Fruit fly (Drosophila melanogaster) whole organism, wandering third instar larva: Measurements from ENCODE around the gene Nhe3.
A peak's percentile ranks its signal among the peaks of the same experiment; 100 is the strongest.

Source experiments
- Abd-B ChIP-seq: fragments of >200 bp; optimal IDR thresholded peaks from 2 replicates; lab custom pipeline; 2017; ENCODE audit warnings: missing biosample characterization, missing genetic modification characterization
- CG32264 ChIP-seq: fragments of 200-800 bp; sonication (Bioruptor generic); optimal IDR thresholded peaks from 2 replicates; lab custom pipeline; 2016; ENCODE audit warnings: missing biosample characterization, missing genetic modification characterization
- CG9705 ChIP-seq: fragments of 200-800 bp; sonication (Bioruptor generic); optimal IDR thresholded peaks from 2 replicates; lab custom pipeline; 2018; ENCODE audit warnings: missing biosample characterization, mild to moderate bottlenecking, missing genetic modification characterization
- CrebA ChIP-seq: fragments of 200-800 bp; sonication (Bioruptor generic); optimal IDR thresholded peaks from 2 replicates; lab custom pipeline; 2016; ENCODE audit warnings: missing biosample characterization, mild to moderate bottlenecking, missing genetic modification characterization, borderline replicate concordance
- Dfd ChIP-seq: fragments of >200 bp; optimal IDR thresholded peaks from 2 replicates; lab custom pipeline; 2017; ENCODE audit warnings: missing biosample characterization, missing genetic modification characterization
- Dif ChIP-seq: fragments of 200-275, 200-300 bp; sonication (Bioruptor generic); optimal IDR thresholded peaks from 2 replicates; lab custom pipeline; 2018; ENCODE audit warnings: missing biosample characterization, missing genetic modification characterization; ENCODE audit not compliant: partially characterized antibody
- GATAd ChIP-seq: sonication (Bioruptor generic); optimal IDR thresholded peaks from 2 replicates; lab custom pipeline; 2016; ENCODE audit warnings: missing biosample characterization, missing genetic modification characterization
- HLH106 ChIP-seq: fragments of 200-800 bp; optimal IDR thresholded peaks from 3 replicates; lab custom pipeline; 2019; ENCODE audit warnings: missing biosample characterization, mild to moderate bottlenecking, missing genetic modification characterization, moderate library complexity
- Hnf4 ChIP-seq: fragments of 200-800 bp; sonication (Bioruptor generic); optimal IDR thresholded peaks from 2 replicates; lab custom pipeline; 2016; ENCODE audit warnings: missing biosample characterization, mild to moderate bottlenecking, missing genetic modification characterization
- Hr78 ChIP-seq: fragments of >200 bp; optimal IDR thresholded peaks from 2 replicates; lab custom pipeline; 2017; ENCODE audit warnings: missing biosample characterization, missing genetic modification characterization
- Hr83 ChIP-seq: fragments of 200-300 bp; sonication (Bioruptor generic); optimal IDR thresholded peaks from 2 replicates; lab custom pipeline; 2016; ENCODE audit warnings: missing biosample characterization, mild to moderate bottlenecking, missing genetic modification characterization, moderate library complexity; ENCODE audit not compliant: poor library complexity, severe bottlenecking
- Jra ChIP-seq: sonication (Bioruptor generic); optimal IDR thresholded peaks from 2 replicates; lab custom pipeline; 2016; ENCODE audit warnings: missing biosample characterization, missing genetic modification characterization
- Mio ChIP-seq: sonication (Bioruptor generic); optimal IDR thresholded peaks from 2 replicates; lab custom pipeline; 2016; ENCODE audit warnings: missing biosample characterization, missing genetic modification characterization
- Myc ChIP-seq: fragments of >200 bp; optimal IDR thresholded peaks from 2 replicates; lab custom pipeline; 2017
- N ChIP-seq: fragments of >200 bp; optimal IDR thresholded peaks from 2 replicates; lab custom pipeline; 2018; ENCODE audit warnings: missing biosample characterization, missing external identifiers, missing genetic modification characterization
- OdsH ChIP-seq: fragments of 200-800 bp; sonication (Bioruptor generic); optimal IDR thresholded peaks from 2 replicates; lab custom pipeline; 2016; ENCODE audit warnings: missing biosample characterization, mild to moderate bottlenecking, missing genetic modification characterization
- Rel ChIP-seq, 2 experiments: fragments of 200-800 bp; sonication (Bioruptor generic) in 1 of 2; optimal IDR thresholded peaks; 2 replicates in 1 of 2; 3 replicates in 1 of 2; lab custom pipeline; 2016 to 2019; ENCODE audit warnings: mild to moderate bottlenecking in 2 of 2, missing biosample characterization in 2 of 2, missing genetic modification characterization in 2 of 2, moderate library complexity in 1 of 2
- Sp1 ChIP-seq: fragments of 200-800 bp; sonication (Bioruptor generic); optimal IDR thresholded peaks from 3 replicates; lab custom pipeline; 2019; ENCODE audit warnings: missing biosample characterization, mild to moderate bottlenecking, missing genetic modification characterization, moderate library complexity
- Vsx2 ChIP-seq: fragments of 200-300, 225-300 bp; sonication (Bioruptor generic); optimal IDR thresholded peaks from 2 replicates; lab custom pipeline; 2018; ENCODE audit warnings: missing biosample characterization, missing genetic modification characterization; ENCODE audit not compliant: partially characterized antibody
- br ChIP-seq: fragments of 200-800 bp; sonication (Bioruptor generic); optimal IDR thresholded peaks from 2 replicates; lab custom pipeline; 2016; ENCODE audit warnings: missing biosample characterization, missing genetic modification characterization
- brk ChIP-seq: fragments of 200-800 bp; sonication (Bioruptor generic); optimal IDR thresholded peaks from 2 replicates; lab custom pipeline; 2016; ENCODE audit warnings: missing biosample characterization, mild to moderate bottlenecking, missing genetic modification characterization
- dl ChIP-seq, 2 experiments: fragments of 175-275, 200-275 bp in 1 of 2; fragments of 200-275 bp in 1 of 2; sonication (Bioruptor generic); optimal IDR thresholded peaks; lab custom pipeline; 2018; ENCODE audit warnings: mild to moderate bottlenecking in 2 of 2, missing biosample characterization in 2 of 2, missing genetic modification characterization in 2 of 2, moderate library complexity in 2 of 2; ENCODE audit not compliant: partially characterized antibody in 2 of 2, insufficient read depth in 1 of 2
- dmrt93B ChIP-seq: fragments of 200-800 bp; sonication (Bioruptor generic); optimal IDR thresholded peaks from 2 replicates; lab custom pipeline; 2018; ENCODE audit warnings: missing biosample characterization, mild to moderate bottlenecking, missing genetic modification characterization
- dsf ChIP-seq: sonication (Bioruptor generic); optimal IDR thresholded peaks from 2 replicates; lab custom pipeline; 2016; ENCODE audit warnings: missing biosample characterization, missing genetic modification characterization, borderline replicate concordance
- ey ChIP-seq: fragments of 200-800 bp; sonication (Bioruptor generic); optimal IDR thresholded peaks from 2 replicates; lab custom pipeline; 2016; ENCODE audit warnings: missing biosample characterization, missing genetic modification characterization
- foxo ChIP-seq, 2 experiments: fragments of 200-800 bp; sonication (Bioruptor generic); optimal IDR thresholded peaks; 2 replicates in 1 of 2; 3 replicates in 1 of 2; lab custom pipeline; 2016 to 2017; ENCODE audit warnings: missing biosample characterization in 2 of 2, missing genetic modification characterization in 2 of 2
- fru ChIP-seq: fragments of 200-800 bp; sonication (Bioruptor generic); optimal IDR thresholded peaks from 3 replicates; lab custom pipeline; 2016; ENCODE audit warnings: missing biosample characterization, mild to moderate bottlenecking, missing genetic modification characterization
- h ChIP-seq: fragments of 200-800 bp; sonication (Bioruptor generic); optimal IDR thresholded peaks from 3 replicates; lab custom pipeline; 2016; ENCODE audit warnings: missing biosample characterization, mild to moderate bottlenecking, missing genetic modification characterization
- jim ChIP-seq: fragments of 175-275, 200-325 bp; sonication (Bioruptor generic); optimal IDR thresholded peaks from 2 replicates; lab custom pipeline; 2016; ENCODE audit warnings: missing biosample characterization, mild to moderate bottlenecking, missing genetic modification characterization
- lola ChIP-seq: fragments of >200 bp; optimal IDR thresholded peaks from 2 replicates; lab custom pipeline; 2017; ENCODE audit warnings: missing biosample characterization, missing genetic modification characterization
- pan ChIP-seq: fragments of >200 bp; optimal IDR thresholded peaks from 2 replicates; lab custom pipeline; 2017
- psq ChIP-seq: fragments of 200-800 bp; sonication (Bioruptor generic); optimal IDR thresholded peaks from 3 replicates; lab custom pipeline; 2017; ENCODE audit warnings: missing biosample characterization, mild to moderate bottlenecking, missing genetic modification characterization, moderate library complexity
- rgr ChIP-seq: fragments of 200-800 bp; sonication (Bioruptor generic); optimal IDR thresholded peaks from 3 replicates; lab custom pipeline; 2016; ENCODE audit warnings: missing biosample characterization, mild to moderate bottlenecking, missing genetic modification characterization
- sage ChIP-seq: fragments of 200-800 bp; sonication (Bioruptor generic); optimal IDR thresholded peaks from 2 replicates; lab custom pipeline; 2016; ENCODE audit warnings: missing biosample characterization, mild to moderate bottlenecking, missing genetic modification characterization
- sv ChIP-seq: fragments of 200-800 bp; sonication (Bioruptor generic); optimal IDR thresholded peaks from 3 replicates; lab custom pipeline; 2016; ENCODE audit warnings: missing biosample characterization, missing genetic modification characterization
- tai ChIP-seq: sonication (Bioruptor generic); optimal IDR thresholded peaks from 2 replicates; lab custom pipeline; 2016; ENCODE audit warnings: missing biosample characterization, missing genetic modification characterization
- usp ChIP-seq: fragments of >200 bp; optimal IDR thresholded peaks from 2 replicates; lab custom pipeline; 2017; ENCODE audit warnings: missing biosample characterization, missing genetic modification characterization
- woc ChIP-seq: sonication (Bioruptor generic); optimal IDR thresholded peaks from 2 replicates; lab custom pipeline; 2016; ENCODE audit warnings: missing biosample characterization, mild to moderate bottlenecking, missing genetic modification characterization

Gene Nhe3

DNA sequence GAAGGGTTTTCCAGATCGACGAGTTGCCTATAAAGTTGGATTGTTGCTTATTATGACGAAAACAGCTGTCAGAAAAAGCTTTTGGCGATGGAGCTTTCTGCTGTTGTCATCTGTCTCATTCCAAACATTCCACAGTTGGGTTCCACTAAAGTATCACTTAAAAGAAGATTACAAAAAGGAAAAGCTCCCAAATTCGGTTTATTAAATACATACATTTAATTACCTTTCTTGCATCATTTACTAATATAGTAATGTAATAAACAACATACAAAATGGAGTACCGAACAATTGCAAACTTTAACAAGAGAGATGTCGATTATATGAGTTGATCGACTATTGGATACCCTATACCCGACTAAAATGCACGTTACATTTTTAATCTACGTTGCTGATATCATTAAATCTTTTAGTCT lies 27.9 kb downstream of the Nhe3 start, which contains the start of gene CG31633:
TSS of gene CG31633 (minus strand) at position 58 of the 413 bp plus-strand sequence.
- TF ChIP-seq Mio (GFP tag; lab: Kevin White, UChicago) (no peak), CrebA (GFP tag; lab: Kevin White, UChicago) (no peak), usp (GFP tag; lab: Kevin White, UChicago) (no peak), dmrt93B (GFP tag; lab: Kevin White, UChicago) (no peak), jim (no peak), pan (lab: Kevin White, UChicago) (no peak), foxo (GFP tag; optimal IDR thresholded peaks at IDR 0.05; lab: Kevin White, UChicago) (no peak), woc (GFP tag; lab: Kevin White, UChicago) (no peak), ey (GFP tag; lab: Kevin White, UChicago) (no peak), tai (GFP tag; lab: Kevin White, UChicago) (no peak), Vsx2 (GFP tag; lab: Kevin White, UChicago) (no peak), h (GFP tag; lab: Kevin White, UChicago) (no peak), psq (GFP tag; lab: Kevin White, UChicago) (no peak), Myc (lab: Kevin White, UChicago) (no peak)

DNA sequence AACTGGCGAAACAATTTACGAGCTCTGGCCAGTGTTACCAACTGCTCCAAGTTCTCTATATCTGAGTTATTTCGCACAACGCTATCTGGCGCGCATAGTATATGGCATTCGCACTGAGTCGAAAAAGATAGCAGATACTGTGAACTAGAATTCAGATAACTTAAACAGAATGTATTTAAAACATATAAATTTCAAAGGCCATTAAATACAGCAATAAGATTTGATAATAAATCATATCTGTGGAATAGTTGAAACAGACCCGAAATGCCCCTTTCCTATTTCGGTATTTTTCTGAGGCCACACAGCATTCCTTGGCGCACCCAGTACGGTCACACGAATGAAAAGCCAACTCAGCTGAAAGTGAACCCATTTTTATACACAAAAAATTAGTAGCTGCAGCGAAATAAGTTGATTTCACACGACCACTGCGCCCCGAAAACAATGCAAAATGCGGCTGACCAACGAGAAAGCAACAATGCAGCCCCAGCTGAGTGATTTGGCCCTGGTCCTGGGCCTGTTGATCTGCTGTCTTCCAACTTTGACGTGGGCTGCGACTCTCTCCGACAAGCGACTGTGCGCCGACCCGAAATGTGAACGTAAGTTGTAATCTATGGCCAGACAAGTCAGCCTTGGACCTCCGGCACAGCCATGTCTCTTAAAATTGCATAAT lies 34.9 kb downstream of the Nhe3 start, which contains the start of the genes CG31635 and Tango1:
TSS of gene CG31635 (minus strand) at position 30 of the 670 bp plus-strand sequence.
TSS of gene Tango1 (plus strand) at position 304 of the 670 bp plus-strand sequence.
- TF ChIP-seq pan (lab: Kevin White, UChicago) (no peak), N (GFP tag; lab: Kevin White, UChicago) (peak; percentile 3), Abd-B (GFP tag; lab: Kevin White, UChicago) (peak; percentile 22), foxo (GFP tag; optimal IDR thresholded peaks at IDR 0.05; lab: Kevin White, UChicago) (no peak), Vsx2 (GFP tag; lab: Kevin White, UChicago) (no peak), ey (GFP tag; lab: Kevin White, UChicago) (peak; percentile 23), CG9705 (GFP tag; lab: Kevin White, UChicago) (no peak), rgr (GFP tag; lab: Kevin White, UChicago) (no peak), Hr83 (peak; percentile 43), Rel (GFP tag; optimal IDR thresholded peaks at IDR 0.05; lab: Kevin White, UChicago) (no peak), Rel (tag; optimal IDR thresholded peaks at IDR 0.05; lab: Kevin White, UChicago) (peak; percentile 36), OdsH (no peak), fru (GFP tag; lab: Kevin White, UChicago) (no peak)

DNA sequence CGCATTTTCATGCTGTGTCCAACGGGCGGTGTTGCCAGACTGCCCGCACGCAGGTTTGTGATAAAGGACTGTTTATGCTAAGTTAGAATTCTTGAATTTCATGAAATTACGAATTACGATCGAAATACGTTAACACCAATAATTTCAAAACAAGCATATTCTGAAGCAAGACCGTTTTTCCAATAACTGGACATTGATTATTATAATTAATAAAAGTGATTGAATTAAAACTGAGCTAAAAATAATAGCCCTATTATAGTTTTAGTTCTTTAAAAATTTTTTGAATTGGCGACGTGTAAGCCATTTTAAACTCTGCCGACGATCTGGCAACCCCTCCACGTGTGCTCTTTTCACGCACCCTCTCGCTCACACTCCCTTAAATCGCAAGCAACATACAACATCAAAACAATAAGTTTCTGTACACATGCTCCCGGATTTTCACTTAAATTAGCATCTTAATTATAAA lies 36.0 kb downstream of the Nhe3 start:
- TF ChIP-seq Sp1 (GFP tag; lab: Kevin White, UChicago) = peak; percentile 90
- TF ChIP-seq Jra (GFP tag; lab: Kevin White, UChicago) = peak; percentile 57
- peak; percentile 95 for TF ChIP-seq sv
- TF ChIP-seq usp (GFP tag; lab: Kevin White, UChicago) = no peak
- TF ChIP-seq ey (GFP tag; lab: Kevin White, UChicago) = peak; percentile 90
- TF ChIP-seq Hr83 = no peak
- no peak for TF ChIP-seq Abd-B (GFP tag; lab: Kevin White, UChicago)
- TF ChIP-seq Vsx2 (GFP tag; lab: Kevin White, UChicago) = no peak
- TF ChIP-seq pan (lab: Kevin White, UChicago) = no peak
- TF ChIP-seq Mio (GFP tag; lab: Kevin White, UChicago) = peak; percentile 35
- TF ChIP-seq CrebA (GFP tag; lab: Kevin White, UChicago) = no peak
- no peak for TF ChIP-seq dl (GFP tag; optimal IDR thresholded peaks at IDR 0.05; lab: Kevin White, UChicago; ENCODE audit: insufficient read depth in 1 of 2, partially characterized antibody in 2 of 2)
- TF ChIP-seq woc (GFP tag; lab: Kevin White, UChicago) = peak; percentile 86
- TF ChIP-seq rgr (GFP tag; lab: Kevin White, UChicago) = peak; percentile 95
- peak in 1 of 2 experiments; percentile 96 for TF ChIP-seq foxo (GFP tag; optimal IDR thresholded peaks at IDR 0.05; lab: Kevin White, UChicago)
- TF ChIP-seq Rel (GFP tag; optimal IDR thresholded peaks at IDR 0.05; lab: Kevin White, UChicago) = peak; percentile 72
- peak; percentile 69 for TF ChIP-seq Rel (tag; optimal IDR thresholded peaks at IDR 0.05; lab: Kevin White, UChicago)
- TF ChIP-seq tai (GFP tag; lab: Kevin White, UChicago) = no peak
- TF ChIP-seq psq (GFP tag; lab: Kevin White, UChicago) = peak; percentile 88
- TF ChIP-seq CG9705 (GFP tag; lab: Kevin White, UChicago) = peak; percentile 87
- TF ChIP-seq fru (GFP tag; lab: Kevin White, UChicago) = peak; percentile 93
- peak; percentile 42 for TF ChIP-seq dsf (GFP tag; lab: Kevin White, UChicago)
- TF ChIP-seq CG32264 (GFP tag; lab: Kevin White, UChicago) = peak; percentile 72
- TF ChIP-seq OdsH = peak; percentile 92
- TF ChIP-seq N (GFP tag; lab: Kevin White, UChicago) = no peak
- TF ChIP-seq lola = no peak
- TF ChIP-seq GATAd (GFP tag; lab: Kevin White, UChicago) = peak; percentile 55
- no peak for TF ChIP-seq jim
- TF ChIP-seq HLH106 (tag; lab: Kevin White, UChicago) = peak; percentile 93
- TF ChIP-seq h (GFP tag; lab: Kevin White, UChicago) = peak; percentile 94
- TF ChIP-seq br (GFP tag; lab: Kevin White, UChicago) = peak; percentile 93
- TF ChIP-seq sage (GFP tag; lab: Kevin White, UChicago) = no peak
- TF ChIP-seq Hnf4 = no peak
- TF ChIP-seq Hr78 (GFP tag; lab: Kevin White, UChicago) = no peak
- TF ChIP-seq Myc (lab: Kevin White, UChicago) = no peak
- no peak for TF ChIP-seq Dif (GFP tag; lab: Kevin White, UChicago)
- TF ChIP-seq dmrt93B (GFP tag; lab: Kevin White, UChicago) = no peak
- TF ChIP-seq brk = no peak
- TF ChIP-seq Dfd (GFP tag; lab: Kevin White, UChicago) = no peak
